Fruit fly (Drosophila melanogaster) whole organism, embryonic: ENCODE measurements around the gene IntS14.
A peak's percentile ranks its signal among the peaks of the same experiment; 100 is the strongest.

Experiments
- Asciz ChIP-seq: fragments of 200-800 bp; sonication (Bioruptor generic); optimal IDR thresholded peaks from 2 replicates; lab custom pipeline; 2017; ENCODE audit warnings: missing biosample characterization, mild to moderate bottlenecking, missing genetic modification characterization, missing genetic modification reagents
- Bgb ChIP-seq: fragments of 200-800 bp; sonication (Bioruptor generic); IDR thresholded peaks from 2 replicates; pipeline ENCODE4 v1.3.6; 2022; ENCODE audit warnings: missing biosample characterization, missing genetic modification characterization; ENCODE audit not compliant: partially characterized antibody
- C15 ChIP-seq: fragments of 200-800 bp; sonication (Bioruptor generic); IDR thresholded peaks from 3 replicates; pipeline ENCODE4 v1.3.6; 2022; ENCODE audit warnings: missing biosample characterization, missing genetic modification characterization
- CG10267 ChIP-seq: fragments of 200-800 bp; sonication (Bioruptor generic); optimal IDR thresholded peaks from 2 replicates; lab custom pipeline; 2018; ENCODE audit warnings: missing biosample characterization, mild to moderate bottlenecking, missing genetic modification characterization, moderate library complexity
- CG10462 ChIP-seq: fragments of 200-800 bp; sonication (Bioruptor generic); optimal IDR thresholded peaks from 2 replicates; lab custom pipeline; 2016; ENCODE audit warnings: missing biosample characterization, missing genetic modification characterization
- CG10543 ChIP-seq: fragments of 200-800 bp; sonication (Bioruptor generic); optimal IDR thresholded peaks from 3 replicates; lab custom pipeline; 2017; ENCODE audit warnings: missing biosample characterization, mild to moderate bottlenecking, missing genetic modification characterization, moderate library complexity
- CG10959 ChIP-seq: fragments of 200-800 bp; sonication (Bioruptor generic); IDR thresholded peaks from 2 replicates; pipeline ENCODE4 v1.3.6; 2022; ENCODE audit warnings: missing biosample characterization, missing genetic modification characterization
- CG14860 ChIP-seq: fragments of 200-800 bp; sonication (Bioruptor generic); IDR thresholded peaks from 3 replicates; pipeline ENCODE4 v1.3.6; 2022; ENCODE audit warnings: missing biosample characterization, missing genetic modification characterization; ENCODE audit not compliant: partially characterized antibody
- CG15073 ChIP-seq: fragments of 200-800 bp; sonication (Bioruptor generic); optimal IDR thresholded peaks from 2 replicates; lab custom pipeline; 2016; ENCODE audit warnings: missing biosample characterization, missing genetic modification characterization
- CG15514 ChIP-seq: fragments of 200-800 bp; sonication (Bioruptor generic); optimal IDR thresholded peaks from 3 replicates; lab custom pipeline; 2017; ENCODE audit warnings: missing biosample characterization, missing genetic modification characterization, mild to moderate bottlenecking, moderate library complexity, missing genetic modification reagents
- CG15696 ChIP-seq: fragments of 200-800 bp; sonication (Bioruptor generic); optimal IDR thresholded peaks from 2 replicates; lab custom pipeline; 2019; ENCODE audit warnings: missing biosample characterization, mild to moderate bottlenecking, missing genetic modification characterization, moderate library complexity
- CG18619 ChIP-seq: fragments of 200-800 bp; sonication (Bioruptor generic); optimal IDR thresholded peaks from 3 replicates; lab custom pipeline; 2017; ENCODE audit warnings: missing biosample characterization, mild to moderate bottlenecking, missing genetic modification characterization
- CG31441 ChIP-seq: fragments of 200-800 bp; sonication (Bioruptor generic); IDR thresholded peaks from 2 replicates; pipeline ENCODE4 v1.3.6; 2022; ENCODE audit warnings: missing biosample characterization, missing genetic modification characterization
- CG4328 ChIP-seq: fragments of 200-800 bp; sonication (Bioruptor generic); optimal IDR thresholded peaks from 3 replicates; lab custom pipeline; 2017; ENCODE audit warnings: missing biosample characterization, missing genetic modification reagents, missing genetic modification characterization
- CG4404 ChIP-seq: fragments of 200-800 bp; sonication (Bioruptor generic); IDR thresholded peaks from 2 replicates; pipeline ENCODE4 v1.3.6; 2022; ENCODE audit warnings: missing biosample characterization, missing genetic modification characterization
- CG4820 ChIP-seq: fragments of 200-800 bp; sonication (Bioruptor generic); optimal IDR thresholded peaks from 3 replicates; lab custom pipeline; 2016; ENCODE audit warnings: missing biosample characterization, missing genetic modification characterization
- CG8089 ChIP-seq: fragments of 200-800 bp; sonication (Bioruptor generic); optimal IDR thresholded peaks from 3 replicates; lab custom pipeline; 2016; ENCODE audit warnings: missing biosample characterization, missing genetic modification characterization
- CG8944 ChIP-seq: fragments of 200-800 bp; sonication (Bioruptor generic); optimal IDR thresholded peaks from 3 replicates; lab custom pipeline; 2016; ENCODE audit warnings: missing biosample characterization, missing genetic modification characterization
- CG9932 ChIP-seq: fragments of 200-800 bp; sonication (Bioruptor generic); IDR thresholded peaks from 2 replicates; pipeline ENCODE4 v1.3.6; 2022; ENCODE audit warnings: missing biosample characterization, missing genetic modification characterization
- CTCF ChIP-seq: fragments of 200-800 bp; sonication (Bioruptor generic); optimal IDR thresholded peaks from 2 replicates; lab custom pipeline; 2017; ENCODE audit warnings: missing biosample characterization, mild to moderate bottlenecking, missing genetic modification characterization, moderate library complexity
- E2f2 ChIP-seq: fragments of 200-800 bp; sonication (Bioruptor generic); IDR thresholded peaks from 2 replicates; pipeline ENCODE4 v1.3.6; 2022; ENCODE audit warnings: missing biosample characterization, missing genetic modification characterization
- Fer2 ChIP-seq: fragments of 200-800 bp; sonication (Bioruptor generic); optimal IDR thresholded peaks from 2 replicates; lab custom pipeline; 2018; ENCODE audit warnings: missing biosample characterization, mild to moderate bottlenecking, missing genetic modification characterization, moderate library complexity
- HHEX ChIP-seq: fragments of 200-800 bp; sonication (Bioruptor generic); optimal IDR thresholded peaks from 3 replicates; lab custom pipeline; 2017; ENCODE audit warnings: missing biosample characterization, mild to moderate bottlenecking, missing genetic modification characterization, missing genetic modification reagents
- HLH3B ChIP-seq: fragments of 200-800 bp; sonication (Bioruptor generic); IDR thresholded peaks from 2 replicates; pipeline ENCODE4 v1.3.6; 2022; ENCODE audit warnings: missing biosample characterization, missing genetic modification characterization
- NC2α ChIP-seq: fragments of 200-800 bp; sonication (Bioruptor generic); optimal IDR thresholded peaks from 2 replicates; lab custom pipeline; 2016; ENCODE audit warnings: missing biosample characterization, missing genetic modification characterization
- Neu2 ChIP-seq: fragments of 200-800 bp; sonication (Bioruptor generic); optimal IDR thresholded peaks from 3 replicates; lab custom pipeline; 2016; ENCODE audit warnings: missing biosample characterization, missing genetic modification characterization, borderline replicate concordance
- ab ChIP-seq: fragments of 200-800 bp; sonication (Bioruptor generic); optimal IDR thresholded peaks from 2 replicates; lab custom pipeline; 2016; ENCODE audit warnings: missing biosample characterization, missing genetic modification characterization
- ara ChIP-seq: fragments of 200-800 bp; sonication (Bioruptor generic); IDR thresholded peaks from 2 replicates; pipeline ENCODE4 v1.3.6; 2022; ENCODE audit warnings: missing biosample characterization, missing genetic modification characterization
- ash1 ChIP-seq: fragments of 200-800 bp; sonication (Bioruptor generic); optimal IDR thresholded peaks from 2 replicates; lab custom pipeline; 2018; ENCODE audit warnings: missing biosample characterization, mild to moderate bottlenecking, missing genetic modification characterization
- az2 ChIP-seq: fragments of 200-800 bp; sonication (Bioruptor generic); optimal IDR thresholded peaks from 3 replicates; lab custom pipeline; 2016; ENCODE audit warnings: missing biosample characterization, missing genetic modification characterization
- bcd ChIP-seq: fragments of 200-800 bp; sonication (Bioruptor generic); optimal IDR thresholded peaks from 2 replicates; lab custom pipeline; 2017; ENCODE audit warnings: missing biosample characterization, mild to moderate bottlenecking, missing genetic modification characterization
- chn ChIP-seq: fragments of 200-800 bp; sonication (Bioruptor generic); optimal IDR thresholded peaks from 2 replicates; lab custom pipeline; 2016; ENCODE audit warnings: missing biosample characterization, missing genetic modification characterization
- eve ChIP-seq, 2 experiments: fragments of >200 bp; optimal IDR thresholded peaks; 2 replicates each; lab custom pipeline; 2017; ENCODE audit warnings: missing biosample characterization in 2 of 2, missing genetic modification characterization in 2 of 2
- eyg ChIP-seq: fragments of 200-800 bp; sonication (Bioruptor generic); optimal IDR thresholded peaks from 3 replicates; lab custom pipeline; 2016; ENCODE audit warnings: missing biosample characterization, missing genetic modification characterization
- fd3F ChIP-seq: fragments of 200-800 bp; sonication (Bioruptor generic); optimal IDR thresholded peaks from 2 replicates; lab custom pipeline; 2018; ENCODE audit warnings: missing biosample characterization, mild to moderate bottlenecking, missing genetic modification characterization, moderate library complexity
- fu2 ChIP-seq: fragments of 200-800 bp; sonication (Bioruptor generic); optimal IDR thresholded peaks from 2 replicates; lab custom pipeline; 2016; ENCODE audit warnings: missing biosample characterization, missing genetic modification characterization
- hkb ChIP-seq, 2 experiments: fragments of 200-800 bp in 1 of 2; fragments of >200 bp in 1 of 2; sonication (Bioruptor generic) in 1 of 2; IDR thresholded peaks in 1 of 2; optimal IDR thresholded peaks in 1 of 2; 2 replicates each; pipeline versions ENCODE4 v1.3.6 to Lab custom; 2017 to 2022; ENCODE audit warnings: missing biosample characterization in 1 of 2, missing genetic modification characterization in 1 of 2
- hth ChIP-seq: fragments of >200 bp; optimal IDR thresholded peaks from 2 replicates; lab custom pipeline; 2017; ENCODE audit warnings: inconsistent platforms
- jumu ChIP-seq: fragments of 200-800 bp; sonication (Bioruptor generic); optimal IDR thresholded peaks from 3 replicates; lab custom pipeline; 2016; ENCODE audit warnings: missing biosample characterization, missing genetic modification characterization
- lbe ChIP-seq: fragments of 200-800 bp; sonication (Bioruptor generic); optimal IDR thresholded peaks from 2 replicates; lab custom pipeline; 2016; ENCODE audit warnings: missing biosample characterization, mild to moderate bottlenecking, missing genetic modification characterization
- mam ChIP-seq: fragments of 200-800 bp; sonication (Bioruptor generic); optimal IDR thresholded peaks from 3 replicates; lab custom pipeline; 2016; ENCODE audit warnings: missing biosample characterization, missing genetic modification characterization
- nau ChIP-seq: fragments of 200-800 bp; sonication (Bioruptor generic); optimal IDR thresholded peaks from 3 replicates; lab custom pipeline; 2017; ENCODE audit warnings: missing biosample characterization, mild to moderate bottlenecking, missing genetic modification characterization, missing genetic modification reagents
- pb ChIP-seq: fragments of 200-800 bp; sonication (Bioruptor generic); optimal IDR thresholded peaks from 3 replicates; lab custom pipeline; 2016; ENCODE audit warnings: missing biosample characterization, missing genetic modification characterization
- ro ChIP-seq: fragments of 200-800 bp; sonication (Bioruptor generic); IDR thresholded peaks from 2 replicates; pipeline ENCODE4 v1.3.6; 2022; ENCODE audit warnings: missing biosample characterization, missing genetic modification characterization
- row ChIP-seq: fragments of 200-800 bp; sonication (Bioruptor generic); IDR thresholded peaks from 3 replicates; pipeline ENCODE4 v1.3.6; 2022; ENCODE audit warnings: missing biosample characterization, missing genetic modification characterization
- sob ChIP-seq: fragments of 200-800 bp; sonication (Bioruptor generic); IDR thresholded peaks from 2 replicates; pipeline ENCODE4 v1.3.6; 2022; ENCODE audit warnings: missing biosample characterization, missing genetic modification characterization
- tio ChIP-seq: fragments of 200-800 bp; sonication (Bioruptor generic); optimal IDR thresholded peaks from 2 replicates; lab custom pipeline; 2017; ENCODE audit warnings: missing biosample characterization, missing genetic modification characterization, inconsistent platforms
- ttk ChIP-seq: fragments of 200-800 bp; sonication (Bioruptor generic); IDR thresholded peaks from 2 replicates; pipeline ENCODE4 v2.1.2; 2022; ENCODE audit warnings: missing biosample characterization, missing genetic modification characterization
- z ChIP-seq: fragments of 200-800 bp; sonication (Bioruptor generic); IDR thresholded peaks from 3 replicates; pipeline ENCODE4 v1.3.6; 2022; ENCODE audit warnings: missing biosample characterization, missing genetic modification characterization

Gene IntS14

DNA sequence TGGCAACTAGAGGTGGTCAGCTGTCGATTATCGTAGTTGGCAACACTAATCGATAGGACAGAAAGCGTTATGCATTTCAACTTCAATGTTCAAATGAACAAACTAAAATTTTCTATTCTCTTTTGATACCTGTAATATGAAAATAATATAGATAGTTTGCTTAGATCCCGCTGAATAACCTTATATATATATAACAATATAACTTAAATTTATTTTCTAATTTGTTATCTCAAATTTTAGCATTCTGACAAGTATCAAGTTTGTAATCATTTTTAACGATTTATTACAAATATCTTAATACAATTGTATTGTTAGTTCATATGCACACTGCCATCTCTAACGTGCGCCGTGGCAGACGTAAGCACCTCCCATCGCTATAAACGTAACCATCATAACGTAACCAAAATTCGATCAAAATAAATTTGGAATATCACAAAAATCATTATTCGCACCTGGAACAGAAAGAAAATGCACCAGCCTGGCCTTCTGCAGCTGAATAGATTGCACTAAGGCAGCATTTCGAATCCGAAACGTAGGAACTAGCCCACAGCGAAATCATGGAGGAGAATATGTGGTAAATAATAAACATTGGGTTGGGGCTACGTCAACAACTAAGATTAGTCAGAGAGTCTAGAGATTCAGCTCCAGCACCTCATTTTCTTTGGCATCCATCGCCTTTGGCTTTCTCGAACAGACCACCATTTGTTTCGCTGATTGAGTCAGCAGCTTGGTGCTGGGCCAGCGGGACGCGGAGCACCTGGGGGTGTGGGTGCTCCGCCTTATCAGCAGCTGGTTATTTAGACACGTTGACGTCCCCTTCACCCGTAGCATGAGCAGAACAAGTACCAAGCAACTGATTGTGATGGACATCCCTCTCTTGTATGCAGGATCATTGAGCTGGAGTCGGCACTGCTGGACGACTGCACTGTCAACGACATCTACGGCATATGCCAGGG lies 35.0 kb upstream of the IntS14 start, which contains the start of the genes Pino and TBC1D23 (continued):
- TF ChIP-seq z (GFP tag; lab: Robert Waterston, UW) (no peak), ro (GFP tag; lab: Robert Waterston, UW) (peak; percentile 35), mam (GFP tag; lab: Kevin White, UChicago) (peak; percentile 68), CG8944 (GFP tag; lab: Kevin White, UChicago) (peak; percentile 14), ab (GFP tag; lab: Kevin White, UChicago) (no peak), CG10959 (GFP tag; lab: Robert Waterston, UW) (no peak), nau (GFP tag; lab: Kevin White, UChicago) (no peak), E2f2 (GFP tag; lab: Robert Waterston, UW) (peak; percentile 34; the same call in 1 of the 2 replicates), C15 (GFP tag; lab: Robert Waterston, UW) (peak; percentile 36; the same call in 1 of the 3 replicates), Bgb (GFP tag; lab: Robert Waterston, UW) (peak; percentile 46), CG4404 (GFP tag; lab: Robert Waterston, UW) (peak; percentile 63), eve (GFP tag; optimal IDR thresholded peaks at IDR 0.05; lab: Kevin White, UChicago) (no peak), CG4328 (GFP tag; lab: Kevin White, UChicago) (peak; percentile 37), CG8089 (GFP tag; lab: Kevin White, UChicago) (no peak), CG15696 (tag; lab: Kevin White, UChicago) (peak; percentile 75), Neu2 (GFP tag; lab: Kevin White, UChicago) (no peak), fu2 (GFP tag; lab: Kevin White, UChicago) (peak; percentile 9), CG10267 (tag; lab: Kevin White, UChicago) (peak; percentile 67), CG10543 (GFP tag; lab: Kevin White, UChicago) (peak; percentile 75), CG18619 (peak; percentile 63), CG15514 (GFP tag; lab: Kevin White, UChicago) (peak; percentile 79), HLH3B (GFP tag; lab: Robert Waterston, UW) (peak; percentile 60; the same call in 1 of the 2 replicates), ara (GFP tag; lab: Robert Waterston, UW) (peak; percentile 63), CG14860 (GFP tag; lab: Robert Waterston, UW) (peak; percentile 64; the same call in 2 of the 3 replicates), lbe (GFP tag; lab: Kevin White, UChicago) (peak; percentile 37), az2 (GFP tag; lab: Kevin White, UChicago) (peak; percentile 64), Fer2 (peak; percentile 49), eyg (GFP tag; lab: Kevin White, UChicago) (no peak), hth (lab: Kevin White, UChicago) (no peak), fd3F (GFP tag; lab: Kevin White, UChicago) (peak; percentile 47), tio (GFP tag; lab: Kevin White, UChicago) (no peak), pb (no peak), CG9932 (GFP tag; lab: Robert Waterston, UW) (peak; percentile 87), Asciz (GFP tag; lab: Kevin White, UChicago) (peak; percentile 19), chn (GFP tag; lab: Kevin White, UChicago) (peak; percentile 50), bcd (GFP tag; lab: Kevin White, UChicago) (peak; percentile 72), CTCF (GFP tag; lab: Kevin White, UChicago) (no peak), jumu (GFP tag; lab: Kevin White, UChicago) (peak; percentile 6), HHEX (GFP tag; lab: Kevin White, UChicago) (peak; percentile 46), CG31441 (GFP tag; lab: Robert Waterston, UW) (peak; percentile 84), CG4820 (GFP tag; lab: Kevin White, UChicago) (peak; percentile 55), hkb (optimal IDR thresholded peaks at IDR 0.05; lab: Kevin White, UChicago) (no peak), hkb (GFP tag; IDR thresholded peaks at IDR 0.05; lab: Robert Waterston, UW) (peak; percentile 59), sob (GFP tag; lab: Robert Waterston, UW) (peak; percentile 71), ash1 (no peak), ttk (peak; percentile 59; the same call in 1 of the 2 replicates), row (GFP tag; lab: Robert Waterston, UW) (peak; percentile 86), CG10462 (GFP tag; lab: Kevin White, UChicago) (peak; percentile 53), CG15073 (GFP tag; lab: Kevin White, UChicago) (no peak), NC2α (no peak)
